Worm (Caenorhabditis elegans) whole organism, L3 larva: ENCODE measurements around the gene C50E3.15.

ENCODE experiments used
- aly-2 ChIP-seq: fragments of 150-350 bp; optimal IDR thresholded peaks from 2 replicates; lab custom pipeline; 2014; ENCODE audit warnings: missing biosample characterization, missing genetic modification characterization
- ama-1 ChIP-seq: fragments of 150-350 bp; optimal IDR thresholded peaks from 2 replicates; lab custom pipeline; 2018
- egl-27 ChIP-seq: sonication (generic microtip); optimal IDR thresholded peaks from 4 replicates; lab custom pipeline; 2017; ENCODE audit warnings: missing biosample characterization, missing genetic modification reagents, missing genetic modification characterization
- egl-5 ChIP-seq: fragments of 150-350 bp; optimal IDR thresholded peaks from 2 replicates; lab custom pipeline; 2017; ENCODE audit warnings: missing biosample characterization, missing genetic modification reagents, missing genetic modification characterization, inconsistent platforms
- hmg-11 ChIP-seq: sonication (generic microtip); optimal IDR thresholded peaks from 2 replicates; lab custom pipeline; 2016; ENCODE audit warnings: missing genetic modification characterization, missing compliant biosample characterization
- lin-15B ChIP-seq: fragments of 150-350 bp; optimal IDR thresholded peaks from 2 replicates; lab custom pipeline; 2014; ENCODE audit warnings: missing biosample characterization, missing genetic modification characterization
- nhr-11 ChIP-seq: fragments of 150-350 bp; optimal IDR thresholded peaks from 2 replicates; lab custom pipeline; 2014; ENCODE audit warnings: missing biosample characterization, missing genetic modification characterization
- nhr-43 ChIP-seq: sonication (generic microtip); optimal IDR thresholded peaks from 2 replicates; lab custom pipeline; 2016; ENCODE audit warnings: mild to moderate bottlenecking, missing genetic modification characterization, missing compliant biosample characterization; ENCODE audit not compliant: poor library complexity, severe bottlenecking
- nhr-76 ChIP-seq: fragments of 150-350 bp; sonication (generic microtip); optimal IDR thresholded peaks from 5 replicates; lab custom pipeline; 2014; ENCODE audit warnings: missing biosample characterization, missing genetic modification characterization
- nhr-77 ChIP-seq: fragments of 150-350 bp; optimal IDR thresholded peaks from 2 replicates; lab custom pipeline; 2014; ENCODE audit warnings: missing biosample characterization, missing genetic modification characterization
- ztf-4 ChIP-seq: fragments of 150-350 bp; optimal IDR thresholded peaks from 2 replicates; lab custom pipeline; 2014; ENCODE audit warnings: missing biosample characterization, missing genetic modification characterization

- no peak for TF ChIP-seq ztf-4 (tag; lab: Kevin White, UChicago)
- TF ChIP-seq egl-27 (tag; lab: Kevin White, UChicago): no peak
- no peak for TF ChIP-seq nhr-43 (tag; lab: Kevin White, UChicago)
- no peak for TF ChIP-seq lin-15B (tag; lab: Kevin White, UChicago)
- no peak for TF ChIP-seq nhr-76 (tag; lab: Kevin White, UChicago)
- TF ChIP-seq ama-1 (lab: Kevin White, UChicago): no peak
- TF ChIP-seq hmg-11 (tag; lab: Kevin White, UChicago): no peak
- TF ChIP-seq egl-5 (tag; lab: Kevin White, UChicago): no peak
- TF ChIP-seq nhr-77: no peak
- no peak for TF ChIP-seq nhr-11
- TF ChIP-seq aly-2: no peak
These were observed 49.7 kb downstream of the C50E3.15 start, which contains the start of gene C12D5.5 for ce11 chrV:7667940-7668339.
